Worm (Caenorhabditis elegans): ENCODE measurements around the gene C16D9.1.

DNA sequence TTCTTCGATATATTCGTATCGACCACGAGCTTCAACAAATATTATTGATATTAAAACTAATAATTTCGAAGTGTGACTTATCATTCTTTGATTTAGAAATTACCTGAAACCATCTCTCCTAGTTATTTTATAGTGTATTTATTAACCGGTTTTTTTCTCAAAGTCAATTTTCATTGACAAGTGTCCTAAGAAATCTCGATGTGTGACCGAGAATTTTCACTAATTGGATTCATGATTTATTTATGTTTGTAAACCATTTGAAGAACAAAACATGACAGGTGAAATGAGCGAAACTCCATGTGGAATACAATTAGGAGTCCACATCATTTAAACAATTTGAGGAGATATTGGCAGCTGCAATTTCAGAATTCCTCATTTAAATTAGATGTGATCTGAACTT, 4.3 kb downstream of the C16D9.1 start, which contains the start of gene C16D9.8:
- no peak for TF ChIP-seq egl-44 (GFP tag; IDR thresholded peaks at IDR 0.05)
- no peak for TF ChIP-seq ama-1 (optimal IDR thresholded peaks at IDR 0.05)
- no peak for TF ChIP-seq ama-1 (GFP tag; optimal IDR thresholded peaks at IDR 0.05)
- TF ChIP-seq madf-10 (tag; optimal IDR thresholded peaks at IDR 0.05) = no peak
- no peak for TF ChIP-seq ccch-3 (GFP tag; optimal IDR thresholded peaks at IDR 0.05)
- TF ChIP-seq lsy-27 (tag; optimal IDR thresholded peaks at IDR 0.05; ENCODE audit: borderline replicate concordance, insufficient read depth) = no peak
- TF ChIP-seq hlh-12 (tag; optimal IDR thresholded peaks at IDR 0.05) = no peak
- no peak for TF ChIP-seq unc-62 (GFP tag; optimal IDR thresholded peaks at IDR 0.05)
- TF ChIP-seq rec-8 (tag; optimal IDR thresholded peaks at IDR 0.05) = no peak
- no peak for TF ChIP-seq F49E8.2 (tag; optimal IDR thresholded peaks at IDR 0.05; ENCODE audit: insufficient read depth)
- TF ChIP-seq sptf-2 (GFP tag; optimal IDR thresholded peaks at IDR 0.05) = no peak
